Worm (Caenorhabditis elegans): ENCODE data around the gene tbc-11.

ce11 chrX:912990-913389, 11.8 kb upstream of the tbc-11 start, which contains the start of gene F35H12.6:
- no peak for TF ChIP-seq lir-3 (tag; optimal IDR thresholded peaks at IDR 0.05)
- no peak for TF ChIP-seq aha-1 (tag)
- TF ChIP-seq Y75B8A.6 (GFP tag; IDR thresholded peaks at IDR 0.05) = no peak
- no peak for TF ChIP-seq snpc-4 (tag; optimal IDR thresholded peaks at IDR 0.05)
- TF ChIP-seq ama-1 (optimal IDR thresholded peaks at IDR 0.05) = no peak
- no peak for TF ChIP-seq lin-29 (GFP tag; IDR thresholded peaks at IDR 0.05)
- no peak for TF ChIP-seq duxl-1 (tag; optimal IDR thresholded peaks at IDR 0.05; ENCODE audit: poor library complexity)
- no peak for TF ChIP-seq skn-1 (tag; optimal IDR thresholded peaks at IDR 0.05)
- TF ChIP-seq egl-27 (tag; optimal IDR thresholded peaks at IDR 0.05) = no peak
